Worm (Caenorhabditis elegans): ENCODE results near the gene srh-7.

DNA sequence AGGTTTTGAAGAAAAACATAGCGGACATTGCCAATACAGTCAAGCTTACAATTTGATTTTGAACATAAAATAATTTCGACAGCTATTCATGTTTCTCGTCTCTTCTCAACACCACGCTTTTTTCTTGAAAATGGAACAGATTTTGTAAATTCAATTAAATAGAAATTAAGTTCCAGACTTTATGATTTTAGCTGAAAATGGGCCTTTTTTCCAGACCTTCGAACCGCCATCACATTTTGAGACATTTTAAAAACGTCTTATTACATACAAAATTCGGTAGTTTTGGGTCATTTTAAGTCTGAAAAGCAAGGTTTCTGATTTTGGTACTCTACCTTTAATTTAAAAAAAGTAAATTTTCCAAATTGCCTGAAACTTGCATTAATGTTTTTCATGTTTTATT lies 30.1 kb downstream of the srh-7 start, which contains the start of gene C49G7.12:
- no peak for TF ChIP-seq elt-3 (tag; optimal IDR thresholded peaks at IDR 0.05)
- no peak for TF ChIP-seq nhr-12 (tag; optimal IDR thresholded peaks at IDR 0.05)
- TF ChIP-seq bed-3 (GFP tag; optimal IDR thresholded peaks at IDR 0.05): no peak
- TF ChIP-seq nhr-237 (tag; optimal IDR thresholded peaks at IDR 0.05): no peak
- TF ChIP-seq unc-39 (tag; optimal IDR thresholded peaks at IDR 0.05): no peak
- no peak for TF ChIP-seq ces-1 (GFP tag; optimal IDR thresholded peaks at IDR 0.05)
- TF ChIP-seq flh-1 (GFP tag; optimal IDR thresholded peaks at IDR 0.05): no peak
- no peak for TF ChIP-seq blmp-1 (tag; optimal IDR thresholded peaks at IDR 0.05)
- TF ChIP-seq unc-62 (GFP tag; optimal IDR thresholded peaks at IDR 0.05): no peak
- no peak for TF ChIP-seq elt-1 (tag; optimal IDR thresholded peaks at IDR 0.05; ENCODE audit: borderline replicate concordance, insufficient read depth)
- no peak for TF ChIP-seq sptf-1 (tag; optimal IDR thresholded peaks at IDR 0.05)
- TF ChIP-seq mls-2 (tag; optimal IDR thresholded peaks at IDR 0.05): no peak
- TF ChIP-seq nhr-76 (tag; optimal IDR thresholded peaks at IDR 0.05): no peak
- TF ChIP-seq unc-120 (tag; optimal IDR thresholded peaks at IDR 0.05; ENCODE audit: poor library complexity, severe bottlenecking): no peak
